Fruit fly (Drosophila melanogaster) whole organism, wandering third instar larva: ENCODE results near the gene CG10041.

Source experiments
- CG32264 ChIP-seq: fragments of 200-800 bp; sonication (Bioruptor generic); optimal IDR thresholded peaks from 2 replicates; lab custom pipeline; 2016; ENCODE audit warnings: missing biosample characterization, missing genetic modification characterization
- CG9705 ChIP-seq: fragments of 200-800 bp; sonication (Bioruptor generic); optimal IDR thresholded peaks from 2 replicates; lab custom pipeline; 2018; ENCODE audit warnings: missing biosample characterization, mild to moderate bottlenecking, missing genetic modification characterization
- CrebA ChIP-seq: fragments of 200-800 bp; sonication (Bioruptor generic); optimal IDR thresholded peaks from 2 replicates; lab custom pipeline; 2016; ENCODE audit warnings: missing biosample characterization, mild to moderate bottlenecking, missing genetic modification characterization, borderline replicate concordance
- Dfd ChIP-seq: fragments of >200 bp; optimal IDR thresholded peaks from 2 replicates; lab custom pipeline; 2017; ENCODE audit warnings: missing biosample characterization, missing genetic modification characterization
- Dif ChIP-seq: fragments of 200-275, 200-300 bp; sonication (Bioruptor generic); optimal IDR thresholded peaks from 2 replicates; lab custom pipeline; 2018; ENCODE audit warnings: missing biosample characterization, missing genetic modification characterization; ENCODE audit not compliant: partially characterized antibody
- GATAd ChIP-seq: sonication (Bioruptor generic); optimal IDR thresholded peaks from 2 replicates; lab custom pipeline; 2016; ENCODE audit warnings: missing biosample characterization, missing genetic modification characterization
- HLH106 ChIP-seq: fragments of 200-800 bp; optimal IDR thresholded peaks from 3 replicates; lab custom pipeline; 2019; ENCODE audit warnings: missing biosample characterization, mild to moderate bottlenecking, missing genetic modification characterization, moderate library complexity
- Hnf4 ChIP-seq: fragments of 200-800 bp; sonication (Bioruptor generic); optimal IDR thresholded peaks from 2 replicates; lab custom pipeline; 2016; ENCODE audit warnings: missing biosample characterization, mild to moderate bottlenecking, missing genetic modification characterization
- Hr78 ChIP-seq: fragments of >200 bp; optimal IDR thresholded peaks from 2 replicates; lab custom pipeline; 2017; ENCODE audit warnings: missing biosample characterization, missing genetic modification characterization
- Hr83 ChIP-seq: fragments of 200-300 bp; sonication (Bioruptor generic); optimal IDR thresholded peaks from 2 replicates; lab custom pipeline; 2016; ENCODE audit warnings: missing biosample characterization, mild to moderate bottlenecking, missing genetic modification characterization, moderate library complexity; ENCODE audit not compliant: poor library complexity, severe bottlenecking
- Jra ChIP-seq: sonication (Bioruptor generic); optimal IDR thresholded peaks from 2 replicates; lab custom pipeline; 2016; ENCODE audit warnings: missing biosample characterization, missing genetic modification characterization
- Mio ChIP-seq: sonication (Bioruptor generic); optimal IDR thresholded peaks from 2 replicates; lab custom pipeline; 2016; ENCODE audit warnings: missing biosample characterization, missing genetic modification characterization
- Myc ChIP-seq: fragments of >200 bp; optimal IDR thresholded peaks from 2 replicates; lab custom pipeline; 2017
- OdsH ChIP-seq: fragments of 200-800 bp; sonication (Bioruptor generic); optimal IDR thresholded peaks from 2 replicates; lab custom pipeline; 2016; ENCODE audit warnings: missing biosample characterization, mild to moderate bottlenecking, missing genetic modification characterization
- Rel ChIP-seq, 2 experiments: fragments of 200-800 bp; sonication (Bioruptor generic) in 1 of 2; optimal IDR thresholded peaks; 2 replicates in 1 of 2; 3 replicates in 1 of 2; lab custom pipeline; 2016 to 2019; ENCODE audit warnings: mild to moderate bottlenecking in 2 of 2, missing biosample characterization in 2 of 2, missing genetic modification characterization in 2 of 2, moderate library complexity in 1 of 2
- Sp1 ChIP-seq: fragments of 200-800 bp; sonication (Bioruptor generic); optimal IDR thresholded peaks from 3 replicates; lab custom pipeline; 2019; ENCODE audit warnings: missing biosample characterization, mild to moderate bottlenecking, missing genetic modification characterization, moderate library complexity
- br ChIP-seq: fragments of 200-800 bp; sonication (Bioruptor generic); optimal IDR thresholded peaks from 2 replicates; lab custom pipeline; 2016; ENCODE audit warnings: missing biosample characterization, missing genetic modification characterization
- brk ChIP-seq: fragments of 200-800 bp; sonication (Bioruptor generic); optimal IDR thresholded peaks from 2 replicates; lab custom pipeline; 2016; ENCODE audit warnings: missing biosample characterization, mild to moderate bottlenecking, missing genetic modification characterization
- dl ChIP-seq, 2 experiments: fragments of 175-275, 200-275 bp in 1 of 2; fragments of 200-275 bp in 1 of 2; sonication (Bioruptor generic); optimal IDR thresholded peaks; lab custom pipeline; 2018; ENCODE audit warnings: mild to moderate bottlenecking in 2 of 2, missing biosample characterization in 2 of 2, missing genetic modification characterization in 2 of 2, moderate library complexity in 2 of 2; ENCODE audit not compliant: partially characterized antibody in 2 of 2, insufficient read depth in 1 of 2
- dmrt93B ChIP-seq: fragments of 200-800 bp; sonication (Bioruptor generic); optimal IDR thresholded peaks from 2 replicates; lab custom pipeline; 2018; ENCODE audit warnings: missing biosample characterization, mild to moderate bottlenecking, missing genetic modification characterization
- dsf ChIP-seq: sonication (Bioruptor generic); optimal IDR thresholded peaks from 2 replicates; lab custom pipeline; 2016; ENCODE audit warnings: missing biosample characterization, missing genetic modification characterization, borderline replicate concordance
- foxo ChIP-seq, 2 experiments: fragments of 200-800 bp; sonication (Bioruptor generic); optimal IDR thresholded peaks; 2 replicates in 1 of 2; 3 replicates in 1 of 2; lab custom pipeline; 2016 to 2017; ENCODE audit warnings: missing biosample characterization in 2 of 2, missing genetic modification characterization in 2 of 2
- h ChIP-seq: fragments of 200-800 bp; sonication (Bioruptor generic); optimal IDR thresholded peaks from 3 replicates; lab custom pipeline; 2016; ENCODE audit warnings: missing biosample characterization, mild to moderate bottlenecking, missing genetic modification characterization
- jim ChIP-seq: fragments of 175-275, 200-325 bp; sonication (Bioruptor generic); optimal IDR thresholded peaks from 2 replicates; lab custom pipeline; 2016; ENCODE audit warnings: missing biosample characterization, mild to moderate bottlenecking, missing genetic modification characterization
- lola ChIP-seq: fragments of >200 bp; optimal IDR thresholded peaks from 2 replicates; lab custom pipeline; 2017; ENCODE audit warnings: missing biosample characterization, missing genetic modification characterization
- psq ChIP-seq: fragments of 200-800 bp; sonication (Bioruptor generic); optimal IDR thresholded peaks from 3 replicates; lab custom pipeline; 2017; ENCODE audit warnings: missing biosample characterization, mild to moderate bottlenecking, missing genetic modification characterization, moderate library complexity
- rgr ChIP-seq: fragments of 200-800 bp; sonication (Bioruptor generic); optimal IDR thresholded peaks from 3 replicates; lab custom pipeline; 2016; ENCODE audit warnings: missing biosample characterization, mild to moderate bottlenecking, missing genetic modification characterization
- sage ChIP-seq: fragments of 200-800 bp; sonication (Bioruptor generic); optimal IDR thresholded peaks from 2 replicates; lab custom pipeline; 2016; ENCODE audit warnings: missing biosample characterization, mild to moderate bottlenecking, missing genetic modification characterization
- sv ChIP-seq: fragments of 200-800 bp; sonication (Bioruptor generic); optimal IDR thresholded peaks from 3 replicates; lab custom pipeline; 2016; ENCODE audit warnings: missing biosample characterization, missing genetic modification characterization
- tai ChIP-seq: sonication (Bioruptor generic); optimal IDR thresholded peaks from 2 replicates; lab custom pipeline; 2016; ENCODE audit warnings: missing biosample characterization, missing genetic modification characterization
- usp ChIP-seq: fragments of >200 bp; optimal IDR thresholded peaks from 2 replicates; lab custom pipeline; 2017; ENCODE audit warnings: missing biosample characterization, missing genetic modification characterization
- woc ChIP-seq: sonication (Bioruptor generic); optimal IDR thresholded peaks from 2 replicates; lab custom pipeline; 2016; ENCODE audit warnings: missing biosample characterization, mild to moderate bottlenecking, missing genetic modification characterization

The CG10041 gene

DNA sequence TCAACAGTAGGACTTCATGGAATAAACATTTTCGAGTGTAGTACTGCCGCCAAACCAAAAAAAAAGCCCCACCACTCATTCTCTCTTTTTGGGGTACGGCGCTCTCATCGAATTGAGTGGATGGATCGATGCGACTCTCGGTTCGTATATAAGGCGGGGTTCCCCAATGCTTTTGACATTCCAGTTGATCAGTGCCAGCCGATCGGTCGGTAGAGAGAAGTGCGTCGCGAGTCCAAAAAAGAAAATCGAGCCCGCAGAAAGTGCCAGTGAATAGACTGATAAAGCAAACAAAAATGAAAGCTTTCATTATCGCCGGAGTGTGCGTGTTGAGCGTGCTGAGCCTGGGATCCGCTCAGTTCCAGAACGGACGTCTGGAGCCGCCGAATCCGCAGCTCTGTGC lies 7.9 kb upstream of the CG10041 start, which contains the start of gene CG4115:
TSS of gene CG4115 (plus strand) at position 172 of the 400 bp plus-strand sequence.
- TF ChIP-seq Rel (GFP tag; optimal IDR thresholded peaks at IDR 0.05; lab: Kevin White, UChicago) (no peak), Rel (tag; optimal IDR thresholded peaks at IDR 0.05; lab: Kevin White, UChicago) (peak; percentile 94), Jra (GFP tag; lab: Kevin White, UChicago) (no peak), jim (no peak), brk (GFP tag; lab: Kevin White, UChicago) (no peak), Hr78 (GFP tag; lab: Kevin White, UChicago) (no peak), Hr83 (no peak), dl (GFP tag; optimal IDR thresholded peaks at IDR 0.05; lab: Kevin White, UChicago; ENCODE audit: insufficient read depth in 1 of 2, partially characterized antibody in 2 of 2) (no peak), sv (GFP tag; lab: Kevin White, UChicago) (no peak), usp (GFP tag; lab: Kevin White, UChicago) (no peak), Hnf4 (no peak), CG9705 (GFP tag; lab: Kevin White, UChicago) (no peak), psq (GFP tag; lab: Kevin White, UChicago) (no peak), CG32264 (GFP tag; lab: Kevin White, UChicago) (no peak), woc (GFP tag; lab: Kevin White, UChicago) (peak; percentile 15), Dfd (GFP tag; lab: Kevin White, UChicago) (no peak), CrebA (GFP tag; lab: Kevin White, UChicago) (no peak), dsf (GFP tag; lab: Kevin White, UChicago) (no peak), Myc (lab: Kevin White, UChicago) (no peak), OdsH (GFP tag; lab: Kevin White, UChicago) (no peak), dmrt93B (GFP tag; lab: Kevin White, UChicago) (no peak), lola (GFP tag; lab: Kevin White, UChicago) (no peak), Dif (GFP tag; lab: Kevin White, UChicago) (peak; percentile 20), br (no peak)

DNA sequence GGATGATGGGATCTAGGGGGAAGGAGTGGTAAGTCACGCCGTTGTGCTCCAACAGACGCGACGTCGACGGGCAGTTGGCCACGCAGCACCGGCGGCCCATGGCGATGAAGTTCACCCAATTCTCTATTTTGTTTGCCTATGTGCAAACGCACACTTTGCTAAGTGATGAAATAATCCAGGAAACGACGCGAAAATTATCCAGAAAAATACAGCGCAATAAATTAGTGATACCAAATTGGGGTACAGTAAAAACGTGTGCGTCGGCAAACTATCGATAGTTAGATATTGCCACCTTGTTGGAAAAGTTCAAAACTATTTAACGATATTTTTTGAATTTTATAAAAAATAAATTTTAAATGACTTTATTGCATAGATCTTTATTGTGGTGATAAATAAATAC lies 4.1 kb upstream of the CG10041 start, which contains the start of gene MBD-R2:
TSS of gene MBD-R2 (minus strand) at position 222 of the 400 bp plus-strand sequence.
- TF ChIP-seq CrebA (GFP tag; lab: Kevin White, UChicago): no peak
- no peak for TF ChIP-seq Myc (lab: Kevin White, UChicago)
- TF ChIP-seq sage (GFP tag; lab: Kevin White, UChicago): peak; percentile 12
- TF ChIP-seq brk (GFP tag; lab: Kevin White, UChicago): no peak
- TF ChIP-seq Sp1 (GFP tag; lab: Kevin White, UChicago): no peak
- no peak for TF ChIP-seq usp (GFP tag; lab: Kevin White, UChicago)
- no peak for TF ChIP-seq Rel (GFP tag; optimal IDR thresholded peaks at IDR 0.05; lab: Kevin White, UChicago)
- TF ChIP-seq Rel (tag; optimal IDR thresholded peaks at IDR 0.05; lab: Kevin White, UChicago): peak; percentile 22
- TF ChIP-seq Hr83: no peak
- no peak for TF ChIP-seq foxo (GFP tag; optimal IDR thresholded peaks at IDR 0.05; lab: Kevin White, UChicago)

DNA sequence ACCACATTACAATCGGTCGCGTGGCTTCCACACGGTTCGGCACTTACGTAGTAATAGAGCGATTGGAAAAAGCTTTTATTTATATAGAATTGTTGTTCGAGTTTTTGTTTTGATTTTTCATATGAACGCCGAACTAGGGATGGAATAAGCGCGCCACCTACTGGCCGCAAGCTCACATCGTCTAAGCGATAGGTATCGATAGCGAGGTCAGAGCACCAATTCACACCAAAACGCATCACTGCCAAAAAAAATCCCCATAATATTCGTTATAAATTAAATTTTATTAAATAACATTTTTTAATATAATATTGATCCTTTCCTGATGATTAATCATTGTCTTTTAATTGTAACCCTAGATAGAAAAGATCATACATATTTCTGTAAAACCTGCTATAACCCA lies 1.4 kb downstream of the CG10041 start, which contains the start of gene CG10038:
TSS of gene CG10038 (minus strand) at position 148 of the 400 bp plus-strand sequence.
- TF ChIP-seq Rel (GFP tag; optimal IDR thresholded peaks at IDR 0.05; lab: Kevin White, UChicago) (no peak), Rel (tag; optimal IDR thresholded peaks at IDR 0.05; lab: Kevin White, UChicago) (peak; percentile 99), Hnf4 (no peak), CG9705 (GFP tag; lab: Kevin White, UChicago) (no peak), HLH106 (peak; percentile 25), GATAd (GFP tag; lab: Kevin White, UChicago) (peak; percentile 6), lola (GFP tag; lab: Kevin White, UChicago) (no peak), h (GFP tag; lab: Kevin White, UChicago) (peak; percentile 43), foxo (GFP tag; optimal IDR thresholded peaks at IDR 0.05; lab: Kevin White, UChicago) (peak in 1 of 2 experiments; percentile 54), CrebA (GFP tag; lab: Kevin White, UChicago) (no peak), rgr (peak; percentile 42), tai (GFP tag; lab: Kevin White, UChicago) (no peak), sage (GFP tag; lab: Kevin White, UChicago) (peak; percentile 40), Hr83 (peak; percentile 64)
- TF ChIP-seq, all 38 proteins: peak for 8

- no peak for TF ChIP-seq Mio (GFP tag; lab: Kevin White, UChicago)
- no peak for TF ChIP-seq usp (GFP tag; lab: Kevin White, UChicago)
- TF ChIP-seq, all 38 proteins: peak for 0
These were observed 4.2 kb downstream of the CG10041 start for dm6 chr3R:12347659-12348058.
